Worm (Caenorhabditis elegans) whole organism, early embryonic: Measurements from ENCODE around the gene metl-18.
A peak's percentile ranks its signal among the peaks of the same experiment; 100 is the strongest.

Source experiments
- B0310.2 ChIP-seq: sonication (generic microtip); optimal IDR thresholded peaks from 2 replicates; lab custom pipeline; 2016; ENCODE audit warnings: mild to moderate bottlenecking, missing genetic modification characterization, missing compliant biosample characterization
- F13C5.2 ChIP-seq: sonication (generic microtip); optimal IDR thresholded peaks from 2 replicates; lab custom pipeline; 2017; ENCODE audit warnings: mild to moderate bottlenecking, missing genetic modification characterization, inconsistent platforms, missing compliant biosample characterization
- aly-1 ChIP-seq: sonication (generic microtip); optimal IDR thresholded peaks from 2 replicates; lab custom pipeline; 2016; ENCODE audit warnings: missing genetic modification characterization, missing compliant biosample characterization
- ama-1 ChIP-seq: fragments of 150-350 bp; optimal IDR thresholded peaks from 2 replicates; lab custom pipeline; 2014
- ceh-13 ChIP-seq: fragments of 200-800 bp; sonication (Bioruptor generic); optimal IDR thresholded peaks from 2 replicates; lab custom pipeline; 2018; ENCODE audit warnings: mild to moderate bottlenecking, missing genetic modification characterization, missing compliant biosample characterization
- ceh-36 ChIP-seq: sonication (generic microtip); optimal IDR thresholded peaks from 2 replicates; lab custom pipeline; 2016; ENCODE audit warnings: missing genetic modification characterization, inconsistent platforms, missing compliant biosample characterization
- ets-7 ChIP-seq: sonication (generic microtip); optimal IDR thresholded peaks from 2 replicates; lab custom pipeline; 2016; ENCODE audit warnings: missing genotype, missing genetic modification characterization, missing compliant biosample characterization
- flt-1 ChIP-seq: fragments of 200-800 bp; sonication (Bioruptor generic); IDR thresholded peaks from 2 replicates; pipeline ENCODE4 v1.3.6; 2022; ENCODE audit warnings: missing genetic modification characterization, missing compliant biosample characterization
- hmbx-1 ChIP-seq: sonication (generic microtip); optimal IDR thresholded peaks from 2 replicates; lab custom pipeline; 2016; ENCODE audit warnings: mild to moderate bottlenecking, missing genetic modification characterization, missing compliant biosample characterization
- hmg-4 ChIP-seq: fragments of 200-800 bp; sonication (Bioruptor generic); optimal IDR thresholded peaks from 2 replicates; lab custom pipeline; 2018; ENCODE audit warnings: mild to moderate bottlenecking, missing genetic modification characterization, missing compliant biosample characterization
- hnd-1 ChIP-seq: sonication (generic microtip); optimal IDR thresholded peaks from 2 replicates; lab custom pipeline; 2016; ENCODE audit warnings: missing genetic modification characterization, missing compliant biosample characterization
- pes-1 ChIP-seq: fragments of 200-800 bp; sonication (Bioruptor generic); IDR thresholded peaks from 2 replicates; pipeline ENCODE4 v1.3.6; 2022; ENCODE audit warnings: missing genetic modification reagents, missing genetic modification characterization, missing compliant biosample characterization
- scrt-1 ChIP-seq: fragments of 200-800 bp; sonication (Bioruptor generic); IDR thresholded peaks from 2 replicates; pipeline ENCODE4 v1.3.6; 2022; ENCODE audit warnings: missing genetic modification characterization, missing compliant biosample characterization
- sea-1 ChIP-seq: fragments of 200-800 bp; sonication (Bioruptor generic); conservative IDR thresholded peaks from 2 replicates; pipeline ENCODE4 v1.3.6; 2022; ENCODE audit warnings: missing genetic modification characterization, missing compliant biosample characterization
- tbx-11 ChIP-seq: fragments of 200-800 bp; sonication (Bioruptor generic); IDR thresholded peaks from 2 replicates; pipeline ENCODE4 v1.3.6; 2022; ENCODE audit warnings: missing genetic modification characterization, missing compliant biosample characterization
- tbx-37 ChIP-seq: fragments of 200-800 bp; sonication (Bioruptor generic); conservative IDR thresholded peaks from 2 replicates; pipeline ENCODE4 v1.3.6; 2022; ENCODE audit warnings: missing genetic modification reagents, missing genetic modification characterization, missing compliant biosample characterization
- tra-4 ChIP-seq: sonication (generic microtip); optimal IDR thresholded peaks from 2 replicates; lab custom pipeline; 2017; ENCODE audit warnings: missing genetic modification characterization, missing compliant biosample characterization

The metl-18 gene

DNA sequence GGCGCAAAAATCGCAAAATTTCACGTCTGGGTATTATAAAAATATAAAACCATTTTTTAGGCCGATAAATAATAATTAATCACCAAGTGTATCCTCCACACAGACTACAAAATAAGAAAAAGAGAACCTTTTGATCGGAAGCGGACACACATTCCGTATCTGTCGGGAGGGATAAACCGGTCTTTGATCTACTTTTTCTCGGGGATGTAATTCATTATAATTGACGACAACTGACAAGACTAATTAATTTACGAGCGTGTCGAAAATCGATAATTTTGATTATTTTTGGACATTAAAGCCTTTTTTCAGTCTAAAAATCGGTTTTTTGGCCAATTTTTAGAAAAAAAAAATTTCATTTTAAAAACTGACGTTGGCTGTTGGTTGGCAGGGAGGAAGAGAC is 44.9 kb downstream of the metl-18 start:
- no peak for TF ChIP-seq F13C5.2

DNA sequence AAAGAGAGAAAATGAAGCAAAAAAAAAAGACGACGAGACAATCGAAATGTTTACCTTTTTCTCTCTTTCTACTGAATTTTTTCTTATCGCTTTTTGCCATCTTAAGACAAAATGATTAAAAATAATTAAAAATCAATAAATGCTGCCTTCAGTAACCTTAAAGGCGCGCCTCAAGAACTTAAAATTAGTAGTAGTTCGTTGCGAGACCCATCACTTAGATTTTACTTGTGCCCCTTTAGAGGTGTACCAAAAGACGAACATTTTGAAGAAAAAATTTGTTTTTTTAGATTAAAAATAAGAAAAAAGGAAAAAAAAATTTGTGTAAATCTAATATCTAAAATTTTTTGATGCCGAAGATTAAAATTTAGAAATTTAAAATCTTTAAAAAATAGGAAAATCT is 45.4 kb downstream of the metl-18 start:
- TF ChIP-seq ceh-13 (GFP tag; lab: Kevin White, UChicago) (no peak), aly-1 (tag; lab: Kevin White, UChicago) (no peak), ets-7 (tag; lab: Kevin White, UChicago) (no peak), tbx-37 (GFP tag; lab: Robert Waterston, UW) (no peak), hmg-4 (no peak), ama-1 (lab: Kevin White, UChicago) (no peak), ceh-36 (tag; lab: Kevin White, UChicago) (no peak), hmbx-1 (tag; lab: Kevin White, UChicago) (no peak), tra-4 (no peak), hnd-1 (tag; lab: Kevin White, UChicago) (no peak), sea-1 (no peak), scrt-1 (GFP tag; lab: Robert Waterston, UW) (no peak), B0310.2 (tag; lab: Kevin White, UChicago) (no peak), F13C5.2 (no peak), flt-1 (GFP tag; lab: Robert Waterston, UW) (no peak)

DNA sequence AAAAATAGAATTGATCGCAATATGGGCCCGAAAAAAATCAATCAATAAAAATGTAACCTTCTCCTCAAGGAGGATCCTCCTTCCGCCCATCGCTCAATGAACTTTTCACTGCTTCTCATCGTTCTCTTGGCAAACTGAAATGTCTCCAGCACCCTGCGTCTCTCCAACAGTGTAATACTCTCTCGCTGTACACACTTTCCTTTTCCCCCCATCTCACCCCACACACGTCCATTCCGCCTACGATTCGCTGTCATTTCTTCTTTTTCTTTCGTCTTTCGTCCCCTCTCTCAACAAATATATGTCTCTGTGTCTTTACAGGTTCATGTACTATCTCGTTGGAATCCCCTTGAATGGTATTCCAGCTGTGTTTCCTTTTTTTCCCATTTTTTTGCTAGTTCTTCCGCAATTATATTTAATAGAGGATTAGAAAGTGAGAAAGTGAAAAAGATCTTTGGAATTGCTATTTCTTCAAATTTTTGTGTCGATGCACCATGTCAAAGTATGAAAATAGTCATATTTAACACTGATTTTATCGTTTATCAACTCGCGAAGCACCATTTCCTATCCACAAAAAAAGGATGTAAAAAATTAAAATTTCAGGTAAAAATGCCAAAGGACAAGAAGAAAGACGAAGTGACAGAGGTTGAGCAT is 46.0 kb downstream of the metl-18 start, which contains the start of gene rsu-1:
Gene rsu-1, plus strand, starts transcription at position 601 of the 651 bp plus-strand sequence.
- peak; percentile 26 for TF ChIP-seq F13C5.2
- no peak for TF ChIP-seq hmbx-1 (tag; lab: Kevin White, UChicago)
- TF ChIP-seq tbx-11, result no peak
- TF ChIP-seq ceh-13 (GFP tag; lab: Kevin White, UChicago), result no peak
- TF ChIP-seq pes-1 (GFP tag; lab: Robert Waterston, UW), result no peak
- no peak for TF ChIP-seq tbx-37 (GFP tag; lab: Robert Waterston, UW)
- TF ChIP-seq B0310.2 (tag; lab: Kevin White, UChicago), result no peak

DNA sequence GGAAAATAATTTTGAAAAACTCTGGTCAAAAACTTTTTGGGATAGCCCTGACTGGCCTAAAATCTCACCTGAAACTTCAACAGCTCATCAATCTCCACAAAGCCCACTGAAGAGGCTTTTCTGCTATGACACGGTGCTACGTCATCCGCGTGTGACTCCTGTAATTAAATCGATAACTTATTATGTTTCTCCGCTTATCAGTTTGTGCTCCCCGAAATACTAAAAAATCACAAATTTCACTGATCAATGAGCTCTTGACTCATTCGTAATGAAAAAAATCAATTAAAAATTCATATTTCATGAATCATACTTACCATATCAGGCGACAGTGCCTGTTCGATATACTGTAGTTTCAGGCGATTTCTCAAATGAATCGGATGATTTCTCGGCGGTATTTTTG is 49.5 kb downstream of the metl-18 start:
- TF ChIP-seq scrt-1 (GFP tag; lab: Robert Waterston, UW) (no peak), sea-1 (no peak), hmbx-1 (tag; lab: Kevin White, UChicago) (no peak)

DNA sequence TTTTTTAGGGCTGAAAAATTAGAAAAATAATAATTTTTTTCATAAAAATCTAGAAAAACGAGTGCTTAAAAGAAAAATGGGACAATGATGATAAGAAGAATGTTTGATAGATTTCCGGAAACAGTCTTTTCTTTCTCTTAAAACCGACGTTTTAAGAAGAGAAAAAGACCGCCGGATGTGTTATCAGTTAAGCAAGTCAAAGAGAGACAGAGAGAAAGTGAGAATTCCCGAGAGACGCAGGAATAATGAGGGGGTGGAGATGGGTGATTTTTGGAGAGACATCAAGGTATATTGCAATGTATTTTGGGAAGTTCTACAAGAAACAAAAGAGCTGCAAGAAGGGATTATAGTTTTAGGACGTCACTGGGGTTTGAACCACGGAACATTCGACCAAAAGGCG is 50.0 kb downstream of the metl-18 start, which contains the start of gene C34C12.9:
Gene C34C12.9, minus strand, starts transcription at position 16 of the 400 bp plus-strand sequence.
- TF ChIP-seq F13C5.2, result no peak
- TF ChIP-seq scrt-1 (GFP tag; lab: Robert Waterston, UW), result no peak
- no peak for TF ChIP-seq ceh-13 (GFP tag; lab: Kevin White, UChicago)
- no peak for TF ChIP-seq B0310.2 (tag; lab: Kevin White, UChicago)
- TF ChIP-seq aly-1 (tag; lab: Kevin White, UChicago), result no peak
- no peak for TF ChIP-seq hmbx-1 (tag; lab: Kevin White, UChicago)
- TF ChIP-seq tbx-37 (GFP tag; lab: Robert Waterston, UW), result no peak
- TF ChIP-seq ceh-36 (tag; lab: Kevin White, UChicago), result no peak

DNA sequence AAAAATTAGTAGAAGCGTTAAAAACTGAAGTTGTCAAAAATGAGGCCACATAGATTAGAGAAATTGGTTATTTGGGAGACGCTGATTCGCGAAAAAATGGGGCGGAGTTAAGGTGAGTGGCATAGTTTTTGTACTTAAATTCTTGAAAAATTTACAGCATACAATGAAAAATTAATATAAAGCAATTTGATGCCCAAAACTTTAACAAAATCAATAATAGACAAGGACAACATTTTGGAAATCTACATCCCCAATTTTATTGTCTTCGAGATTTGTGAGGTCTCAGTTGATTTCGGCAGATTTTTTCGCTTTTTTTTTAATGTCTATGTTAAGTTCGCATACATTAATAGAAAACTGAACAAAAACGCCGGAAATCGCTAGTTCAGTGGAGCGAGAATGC is 50.7 kb downstream of the metl-18 start:
- TF ChIP-seq tbx-37 (GFP tag; lab: Robert Waterston, UW) (no peak), hnd-1 (tag; lab: Kevin White, UChicago) (peak; percentile 40), ets-7 (tag; lab: Kevin White, UChicago) (peak; percentile 49), ceh-13 (GFP tag; lab: Kevin White, UChicago) (peak; percentile 42), sea-1 (no peak), flt-1 (GFP tag; lab: Robert Waterston, UW) (no peak), aly-1 (tag; lab: Kevin White, UChicago) (no peak), ama-1 (lab: Kevin White, UChicago) (no peak), hmg-4 (no peak), hmbx-1 (tag; lab: Kevin White, UChicago) (peak; percentile 56), tbx-11 (no peak), F13C5.2 (no peak), scrt-1 (GFP tag; lab: Robert Waterston, UW) (no peak), tra-4 (peak; percentile 42), pes-1 (GFP tag; lab: Robert Waterston, UW) (peak; percentile 20; the same call in 1 of the 2 replicates), B0310.2 (tag; lab: Kevin White, UChicago) (peak; percentile 68)

DNA sequence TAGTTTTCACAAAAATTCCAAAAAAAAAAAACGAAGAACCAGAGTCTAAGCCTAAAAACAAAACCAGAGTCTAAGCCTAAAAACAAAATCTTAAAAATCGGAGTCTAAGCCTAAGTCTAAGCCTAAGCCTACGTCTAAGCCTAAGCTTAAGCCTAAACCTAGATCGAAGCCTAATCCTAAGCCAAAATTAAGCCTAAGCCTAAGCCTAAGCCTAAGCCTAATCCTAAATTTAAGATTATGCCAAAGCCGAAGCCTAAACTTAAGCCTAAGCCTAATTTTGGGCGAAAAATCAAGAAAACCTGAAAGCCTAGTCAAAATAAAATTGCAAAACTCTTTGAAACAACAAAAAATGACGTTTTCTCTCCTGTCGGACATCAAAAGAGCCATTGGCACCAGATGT is 51.8 kb downstream of the metl-18 start:
- no peak for TF ChIP-seq tbx-37 (GFP tag; lab: Robert Waterston, UW)
- peak; percentile 80 for TF ChIP-seq ceh-36 (tag; lab: Kevin White, UChicago)
- no peak for TF ChIP-seq ceh-13 (GFP tag; lab: Kevin White, UChicago)
- TF ChIP-seq pes-1 (GFP tag; lab: Robert Waterston, UW), result no peak
